Worm (Caenorhabditis elegans): ENCODE results near the gene frpr-7.

Gene frpr-7

ce11 chrX:17544349-17544936, 35.2 kb downstream of the frpr-7 start (continued):
- TF ChIP-seq ceh-8 (GFP tag; optimal IDR thresholded peaks at IDR 0.05) (peak; percentile 92), nhr-237 (tag; optimal IDR thresholded peaks at IDR 0.05) (peak; percentile 57), grh-1 (GFP tag; IDR thresholded peaks at IDR 0.05) (peak; percentile 91), nhr-85 (tag) (peak; percentile 88), ceh-88 (GFP tag; IDR thresholded peaks at IDR 0.05) (peak; percentile 94), mab-9 (GFP tag; IDR thresholded peaks at IDR 0.05) (peak; percentile 95), nhr-47 (tag; optimal IDR thresholded peaks at IDR 0.05) (peak; percentile 97), mep-1 (tag; optimal IDR thresholded peaks at IDR 0.05) (peak; percentile 88), ets-5 (GFP tag; IDR thresholded peaks at IDR 0.05) (0 out of 2 replicates have a peak, but pooled peaks have one; percentile 86), fkh-4 (tag; optimal IDR thresholded peaks at IDR 0.05; ENCODE audit: borderline replicate concordance) (peak; percentile 46), rnt-1 (tag; optimal IDR thresholded peaks at IDR 0.05) (peak; percentile 87), swsn-7 (tag; optimal IDR thresholded peaks at IDR 0.05) (peak; percentile 89), unc-86 (tag; optimal IDR thresholded peaks at IDR 0.05) (peak; percentile 81), ceh-63 (GFP tag; optimal IDR thresholded peaks at IDR 0.05) (peak; percentile 88), alr-1 (tag; optimal IDR thresholded peaks at IDR 0.05; ENCODE audit: borderline replicate concordance) (no peak), efl-1 (optimal IDR thresholded peaks at IDR 0.05) (peak; percentile 57 to 64), efl-1 (GFP tag; optimal IDR thresholded peaks at IDR 0.05 in 1 of 2) (peak in 1 of 2 experiments; percentile 92), ztf-4 (tag; optimal IDR thresholded peaks at IDR 0.05) (peak; percentile 57), lin-35 (GFP tag; optimal IDR thresholded peaks at IDR 0.05) (peak in 1 of 2 experiments; percentile 69), egl-27 (tag; optimal IDR thresholded peaks at IDR 0.05) (no peak), ceh-90 (tag; optimal IDR thresholded peaks at IDR 0.05) (no peak), nhr-90 (tag; optimal IDR thresholded peaks at IDR 0.05; ENCODE audit: poor library complexity) (peak; percentile 95), nhr-19 (GFP tag; conservative IDR thresholded peaks at IDR 0.05) (peak; percentile 96), lir-3 (tag; optimal IDR thresholded peaks at IDR 0.05; ENCODE audit: poor library complexity) (peak; percentile 67), nhr-20 (tag; optimal IDR thresholded peaks at IDR 0.05) (peak; percentile 88), lsy-2 (tag; optimal IDR thresholded peaks at IDR 0.05) (peak; percentile 63 to 70), pax-3 (tag; optimal IDR thresholded peaks at IDR 0.05) (peak; percentile 74), F16B12.6 (tag; optimal IDR thresholded peaks at IDR 0.05) (no peak), fkh-10 (GFP tag; optimal IDR thresholded peaks at IDR 0.05) (peak; percentile 71), nhr-76 (tag; optimal IDR thresholded peaks at IDR 0.05) (no peak), jun-1 (tag; optimal IDR thresholded peaks at IDR 0.05) (no peak), snpc-4 (tag; optimal IDR thresholded peaks at IDR 0.05) (peak; percentile 67), lin-14 (GFP tag; optimal IDR thresholded peaks at IDR 0.05) (peak; percentile 89), egl-13 (tag; optimal IDR thresholded peaks at IDR 0.05) (peak; percentile 82), unc-98 (GFP tag; IDR thresholded peaks at IDR 0.05) (peak; percentile 78), nhr-77 (tag; optimal IDR thresholded peaks at IDR 0.05) (peak; percentile 76), ceh-82 (tag; optimal IDR thresholded peaks at IDR 0.05) (peak; percentile 18 to 80 (median 76)), elt-3 (tag; optimal IDR thresholded peaks at IDR 0.05) (peak in 1 of 6 experiments; percentile 56), aha-1 (tag; optimal IDR thresholded peaks at IDR 0.05) (no peak), C16A3.4 (tag; optimal IDR thresholded peaks at IDR 0.05) (peak; percentile 74), tbx-2 (tag; optimal IDR thresholded peaks at IDR 0.05) (peak; percentile 91)

ce11 chrX:17539968-17540367, 39.7 kb downstream of the frpr-7 start:
- peak in 2 of 6 experiments; percentile 5 to 77 for TF ChIP-seq elt-3 (tag; optimal IDR thresholded peaks at IDR 0.05)
- TF ChIP-seq blmp-1 (tag; optimal IDR thresholded peaks at IDR 0.05): peak; percentile 79
- peak; percentile 74 for TF ChIP-seq lin-14 (GFP tag; optimal IDR thresholded peaks at IDR 0.05)
- peak; percentile 68 for TF ChIP-seq nhr-20 (tag; optimal IDR thresholded peaks at IDR 0.05)
- TF ChIP-seq lin-35 (GFP tag; optimal IDR thresholded peaks at IDR 0.05): peak in 1 of 2 experiments; percentile 35
- no peak for TF ChIP-seq tbx-2 (tag; optimal IDR thresholded peaks at IDR 0.05)
- peak; percentile 8; the same call in 1 of the 2 replicates for TF ChIP-seq nhr-19 (GFP tag; conservative IDR thresholded peaks at IDR 0.05)
- TF ChIP-seq C04F5.9 (tag; optimal IDR thresholded peaks at IDR 0.05): no peak
- no peak for TF ChIP-seq nhr-47 (tag; optimal IDR thresholded peaks at IDR 0.05)
- peak; percentile 4 for TF ChIP-seq nhr-90 (tag; optimal IDR thresholded peaks at IDR 0.05; ENCODE audit: poor library complexity)
- peak; percentile 33 for TF ChIP-seq nhr-71 (tag; optimal IDR thresholded peaks at IDR 0.05)
- TF ChIP-seq hpl-2 (GFP tag; optimal IDR thresholded peaks at IDR 0.05): no peak
- TF ChIP-seq snu-23 (GFP tag; optimal IDR thresholded peaks at IDR 0.05): peak; percentile 41
- TF ChIP-seq mdl-1 (tag; optimal IDR thresholded peaks at IDR 0.05): peak in 1 of 2 experiments; percentile 67
- peak; percentile 24 for TF ChIP-seq mep-1 (tag; optimal IDR thresholded peaks at IDR 0.05)
- TF ChIP-seq nhr-85 (tag): peak; percentile 93
